Worm (Caenorhabditis elegans) whole organism, L1 larva: Measurements from ENCODE around the gene daf-38.
A peak's percentile ranks its signal among the peaks of the same experiment; 100 is the strongest.

Experiments
- alr-1 ChIP-seq: fragments of 200-800 bp; sonication (Bioruptor generic); optimal IDR thresholded peaks from 2 replicates; lab custom pipeline; 2018; ENCODE audit warnings: borderline replicate concordance, mild to moderate bottlenecking, missing genetic modification characterization, missing compliant biosample characterization
- ceh-8 ChIP-seq: fragments of 200-800 bp; sonication (Bioruptor generic); optimal IDR thresholded peaks from 2 replicates; lab custom pipeline; 2018; ENCODE audit warnings: mild to moderate bottlenecking, missing genetic modification characterization, moderate library complexity, missing compliant biosample characterization
- ceh-88 ChIP-seq: fragments of 200-800 bp; sonication (Bioruptor generic); IDR thresholded peaks from 2 replicates; pipeline ENCODE4 v1.3.6; 2022; ENCODE audit warnings: missing genetic modification characterization, missing compliant biosample characterization
- ces-1 ChIP-seq: fragments of 150-350 bp; optimal IDR thresholded peaks from 2 replicates; lab custom pipeline; 2014; ENCODE audit warnings: missing biosample characterization, missing genetic modification reagents, missing genetic modification characterization
- efl-1 ChIP-seq, 4 experiments: fragments of 150-350 bp; optimal IDR thresholded peaks in 3 of 4; peaks in 1 of 4; 1 replicate in 1 of 4; 2 replicates in 3 of 4; lab custom pipeline; 2014; ENCODE audit warnings: missing biosample characterization in 2 of 4, missing genetic modification characterization in 2 of 4, missing genetic modification reagents in 2 of 4
- elt-2 ChIP-seq: sonication (generic microtip); optimal IDR thresholded peaks from 2 replicates; lab custom pipeline; 2016; ENCODE audit warnings: missing genetic modification characterization, mild to moderate bottlenecking, inconsistent platforms, missing compliant biosample characterization, missing genetic modification reagents
- ets-5 ChIP-seq: fragments of 200-800 bp; sonication (Bioruptor generic); IDR thresholded peaks from 2 replicates; pipeline ENCODE4 v1.3.6; 2022; ENCODE audit warnings: missing genetic modification characterization, missing compliant biosample characterization
- fkh-8 ChIP-seq: sonication (generic microtip); optimal IDR thresholded peaks from 2 replicates; lab custom pipeline; 2016; ENCODE audit warnings: mild to moderate bottlenecking, missing genetic modification characterization, missing compliant biosample characterization
- fos-1 ChIP-seq: fragments of 150-350 bp; optimal IDR thresholded peaks from 2 replicates; lab custom pipeline; 2014; ENCODE audit warnings: missing biosample characterization, missing genetic modification characterization
- grh-1 ChIP-seq: fragments of 200-800 bp; sonication (Bioruptor generic); IDR thresholded peaks from 2 replicates; pipeline ENCODE4 v1.3.6; 2022; ENCODE audit warnings: missing genetic modification reagents, missing genetic modification characterization, missing compliant biosample characterization
- isw-1 ChIP-seq: fragments of 200-800 bp; sonication (Bioruptor generic); IDR thresholded peaks from 2 replicates; pipeline ENCODE4 v1.3.6; 2022; ENCODE audit warnings: missing genetic modification characterization, missing compliant biosample characterization
- lin-15B ChIP-seq: fragments of 150-350 bp; sonication (generic microtip); optimal IDR thresholded peaks from 3 replicates; lab custom pipeline; 2014; ENCODE audit warnings: missing biosample characterization, missing genetic modification characterization
- lsy-2 ChIP-seq, 2 experiments: fragments of 150-350 bp; optimal IDR thresholded peaks; 2 replicates each; lab custom pipeline; 2014; ENCODE audit warnings: missing biosample characterization in 2 of 2, missing genetic modification characterization in 2 of 2
- mdl-1 ChIP-seq, 2 experiments: fragments of 150-350 bp; optimal IDR thresholded peaks; 2 replicates each; lab custom pipeline; 2014 to 2017; ENCODE audit warnings: missing biosample characterization in 2 of 2, missing genetic modification characterization in 2 of 2, inconsistent platforms in 1 of 2
- mep-1 ChIP-seq: fragments of 150-350 bp; optimal IDR thresholded peaks from 2 replicates; lab custom pipeline; 2014; ENCODE audit warnings: missing biosample characterization, missing genetic modification characterization
- nhr-85 ChIP-seq: sonication (generic microtip); peaks from one replicate; lab custom pipeline; 2016; ENCODE audit warnings: missing genetic modification characterization, inconsistent platforms, missing compliant biosample characterization
- nhr-90 ChIP-seq: sonication (generic microtip); optimal IDR thresholded peaks from 2 replicates; lab custom pipeline; 2016; ENCODE audit warnings: mild to moderate bottlenecking, missing genetic modification characterization, missing compliant biosample characterization; ENCODE audit not compliant: poor library complexity
- pax-3 ChIP-seq: fragments of 200-800 bp; sonication (Bioruptor generic); optimal IDR thresholded peaks from 2 replicates; lab custom pipeline; 2018; ENCODE audit warnings: mild to moderate bottlenecking, missing genetic modification characterization, moderate library complexity, missing compliant biosample characterization
- skn-1 ChIP-seq: fragments of 150-350 bp; optimal IDR thresholded peaks from 2 replicates; lab custom pipeline; 2014; ENCODE audit warnings: missing biosample characterization, missing genetic modification characterization
- snpc-4 ChIP-seq: fragments of 150-350 bp; optimal IDR thresholded peaks from 2 replicates; lab custom pipeline; 2014; ENCODE audit warnings: missing biosample characterization, missing genetic modification characterization
- snu-23 ChIP-seq: sonication (generic microtip); optimal IDR thresholded peaks from 2 replicates; lab custom pipeline; 2016; ENCODE audit warnings: missing genetic modification characterization, missing compliant biosample characterization
- sox-4 ChIP-seq: sonication (generic microtip); optimal IDR thresholded peaks from 2 replicates; lab custom pipeline; 2016; ENCODE audit warnings: missing genetic modification characterization, missing compliant biosample characterization
- sup-37 ChIP-seq: fragments of 200-800 bp; sonication (Bioruptor generic); optimal IDR thresholded peaks from 2 replicates; lab custom pipeline; 2018; ENCODE audit warnings: mild to moderate bottlenecking, missing genetic modification characterization, missing compliant biosample characterization
- swsn-7 ChIP-seq: sonication (generic microtip); optimal IDR thresholded peaks from 2 replicates; lab custom pipeline; 2016; ENCODE audit warnings: missing genetic modification characterization, missing compliant biosample characterization
- tbx-2 ChIP-seq: sonication (generic microtip); optimal IDR thresholded peaks from 2 replicates; lab custom pipeline; 2016; ENCODE audit warnings: missing genetic modification characterization, missing compliant biosample characterization
- tlp-1 ChIP-seq: fragments of 150-350 bp; optimal IDR thresholded peaks from 2 replicates; lab custom pipeline; 2014; ENCODE audit warnings: missing biosample characterization, missing genetic modification characterization
- unc-30 ChIP-seq: sonication (generic microtip); optimal IDR thresholded peaks from 2 replicates; lab custom pipeline; 2017; ENCODE audit warnings: missing biosample characterization, missing genetic modification characterization
- vab-15 ChIP-seq: sonication (generic microtip); optimal IDR thresholded peaks from 2 replicates; lab custom pipeline; 2017; ENCODE audit warnings: missing genotype, mild to moderate bottlenecking, missing genetic modification characterization, missing compliant biosample characterization
- zip-4 ChIP-seq: fragments of 200-800 bp; sonication (Bioruptor generic); optimal IDR thresholded peaks from 2 replicates; lab custom pipeline; 2018; ENCODE audit warnings: mild to moderate bottlenecking, missing genetic modification characterization, moderate library complexity, missing compliant biosample characterization
- ztf-11 ChIP-seq, 2 experiments: sonication (generic microtip); optimal IDR thresholded peaks; 2 replicates each; lab custom pipeline; 2016 to 2017; ENCODE audit warnings: missing genetic modification characterization in 2 of 2, missing biosample characterization in 1 of 2, missing compliant biosample characterization in 1 of 2

daf-38 gene

DNA sequence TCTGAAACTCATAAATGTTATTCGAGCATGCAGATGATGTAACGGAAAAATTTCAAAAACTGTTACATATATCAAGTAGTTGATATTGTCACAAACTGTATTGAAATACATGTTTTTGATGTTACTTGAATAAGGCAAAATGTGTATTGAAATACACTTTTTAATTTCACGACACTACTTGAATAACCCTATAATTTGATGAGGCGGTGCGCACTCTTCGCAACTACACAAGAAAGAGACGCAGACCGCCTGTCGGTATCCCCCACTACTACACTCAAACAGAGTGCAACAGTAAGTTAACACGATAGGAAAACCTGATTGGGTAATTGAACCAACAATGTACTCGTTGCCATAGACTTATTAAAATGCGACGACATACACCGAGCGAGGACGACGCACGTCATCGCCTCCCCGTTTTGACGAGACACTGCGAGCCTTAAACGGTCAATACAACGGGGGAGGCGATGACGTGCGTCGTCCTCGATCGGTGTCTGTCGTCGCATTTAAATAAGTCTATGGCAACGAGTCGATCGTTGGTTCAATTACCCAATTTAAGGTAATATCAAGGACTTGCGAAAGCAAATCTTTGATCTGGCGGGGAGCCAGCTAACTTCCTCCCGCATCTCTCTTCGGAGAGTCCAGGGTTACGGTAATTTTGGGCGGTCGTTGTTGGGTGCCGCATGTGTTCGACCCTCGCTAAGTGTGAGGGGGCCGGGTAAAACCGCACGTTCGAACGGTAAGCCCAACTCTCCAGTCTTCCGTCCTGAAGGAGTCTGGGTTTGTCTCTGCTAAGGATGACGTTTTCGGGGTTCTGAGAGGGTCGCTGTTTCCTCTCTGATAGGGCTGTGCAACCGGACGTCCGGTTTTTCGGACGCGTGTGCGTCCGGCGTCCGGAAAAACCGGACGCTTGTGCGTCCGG is 33.3 kb downstream of the daf-38 start:
- TF ChIP-seq nhr-85 (tag; lab: Kevin White, UChicago) (peak; percentile 59), snpc-4 (tag; lab: Kevin White, UChicago) (peak; percentile 93), grh-1 (GFP tag; lab: Robert Waterston, UW) (peak; percentile 49; the same call in 1 of the 2 replicates), swsn-7 (tag; lab: Kevin White, UChicago) (peak; percentile 13), efl-1 (optimal IDR thresholded peaks at IDR 0.05; lab: Kevin White, UChicago) (no peak), efl-1 (GFP tag; optimal IDR thresholded peaks at IDR 0.05 in 1 of 2; lab: Kevin White, UChicago) (peak in 1 of 2 experiments; percentile 85), mdl-1 (tag; optimal IDR thresholded peaks at IDR 0.05; lab: Kevin White, UChicago) (no peak)

DNA sequence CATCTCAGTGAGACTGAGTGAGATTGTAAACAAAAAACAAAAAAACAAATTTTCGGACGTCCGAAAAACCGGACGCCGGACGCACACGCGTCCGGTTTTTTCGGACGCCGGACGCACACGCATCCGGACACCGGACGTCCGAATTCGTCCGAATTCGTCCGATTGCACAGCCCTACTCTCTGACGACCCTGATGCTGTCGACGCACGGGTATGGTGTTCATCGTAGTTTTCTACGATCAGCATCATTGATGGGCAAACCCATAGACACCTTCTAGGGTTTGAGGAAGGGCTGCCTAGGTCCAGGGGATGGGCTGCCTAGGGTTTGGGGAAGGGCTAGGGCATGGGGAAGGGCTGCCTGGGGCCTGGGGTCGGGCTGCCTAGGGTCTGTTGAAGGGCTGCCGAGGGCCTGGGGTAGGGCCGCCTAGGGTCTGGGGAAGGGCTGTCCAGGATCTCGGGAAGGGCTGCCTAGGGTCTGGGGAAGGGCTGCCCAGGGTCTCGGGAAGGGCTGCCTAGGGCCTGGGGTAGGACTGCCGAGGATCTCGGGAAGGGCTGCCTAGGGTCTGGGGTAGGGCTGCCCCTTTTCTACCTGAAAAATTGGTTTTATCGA is 34.1 kb downstream of the daf-38 start:
- TF ChIP-seq ceh-8 (GFP tag; lab: Kevin White, UChicago) (peak; percentile 65), ces-1 (GFP tag; lab: Kevin White, UChicago) (no peak)

DNA sequence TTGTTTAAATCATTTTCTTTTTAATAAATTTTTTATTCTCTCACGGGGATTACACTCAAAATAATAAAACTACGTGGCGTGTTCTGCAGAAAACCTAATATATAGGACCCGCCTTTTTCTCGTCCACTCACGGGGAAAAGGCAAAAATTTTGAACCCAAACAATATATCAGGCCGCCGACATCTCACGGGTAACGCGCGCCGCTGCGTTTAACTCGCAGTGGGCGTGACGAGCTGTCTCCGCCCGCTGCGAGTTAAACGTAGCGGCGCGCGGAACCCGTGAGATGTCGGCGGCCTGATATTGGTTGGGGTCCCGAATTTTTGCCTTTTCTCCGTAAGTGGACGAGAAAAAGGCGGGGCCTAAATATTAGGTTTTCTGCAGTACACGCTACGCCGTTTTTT is 41.6 kb downstream of the daf-38 start:
- TF ChIP-seq mep-1 (tag; lab: Kevin White, UChicago) = no peak
- TF ChIP-seq tlp-1 (tag; lab: Kevin White, UChicago) = no peak
- TF ChIP-seq grh-1 (GFP tag; lab: Robert Waterston, UW) = no peak
- TF ChIP-seq sup-37 (GFP tag; lab: Kevin White, UChicago) = no peak
- no peak for TF ChIP-seq nhr-90
- TF ChIP-seq zip-4 (GFP tag; lab: Kevin White, UChicago) = no peak
- no peak for TF ChIP-seq fos-1 (tag; lab: Kevin White, UChicago)
- no peak for TF ChIP-seq isw-1
- no peak for TF ChIP-seq elt-2 (tag; lab: Kevin White, UChicago)
- no peak for TF ChIP-seq lin-15B (tag; lab: Kevin White, UChicago)
- no peak for TF ChIP-seq ets-5 (GFP tag; lab: Robert Waterston, UW)
- TF ChIP-seq ztf-11 (tag; optimal IDR thresholded peaks at IDR 0.05; lab: Kevin White, UChicago) = no peak
- no peak for TF ChIP-seq lsy-2 (tag; optimal IDR thresholded peaks at IDR 0.05; lab: Kevin White, UChicago)
- no peak for TF ChIP-seq skn-1
- no peak for TF ChIP-seq tbx-2
- no peak for TF ChIP-seq unc-30 (tag; lab: Kevin White, UChicago)
- no peak for TF ChIP-seq vab-15 (tag; lab: Kevin White, UChicago)
- TF ChIP-seq alr-1 (tag; lab: Kevin White, UChicago) = no peak
- no peak for TF ChIP-seq sox-4

DNA sequence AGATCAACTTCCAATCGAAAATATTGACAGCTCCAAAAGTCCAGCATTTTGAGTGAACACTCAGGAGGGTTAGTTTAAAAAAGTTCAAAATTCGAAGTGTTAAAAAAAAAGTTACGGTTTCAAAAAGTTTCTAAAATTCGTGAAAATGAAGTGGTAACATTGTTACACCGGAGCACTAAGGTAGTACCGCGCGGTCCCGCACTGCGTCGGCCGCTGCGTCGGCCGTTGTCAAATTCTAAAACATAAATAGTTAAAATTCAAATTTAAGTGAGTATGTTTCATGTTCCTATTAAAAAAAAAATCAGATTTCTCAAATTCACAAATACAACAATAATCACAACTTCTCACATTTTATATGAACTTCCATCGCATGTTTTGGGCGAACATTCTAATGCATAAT is 48.4 kb downstream of the daf-38 start:
- no peak for TF ChIP-seq snpc-4 (tag; lab: Kevin White, UChicago)
- no peak for TF ChIP-seq pax-3 (tag; lab: Kevin White, UChicago)
- TF ChIP-seq ceh-88 (GFP tag; lab: Robert Waterston, UW) = no peak

DNA sequence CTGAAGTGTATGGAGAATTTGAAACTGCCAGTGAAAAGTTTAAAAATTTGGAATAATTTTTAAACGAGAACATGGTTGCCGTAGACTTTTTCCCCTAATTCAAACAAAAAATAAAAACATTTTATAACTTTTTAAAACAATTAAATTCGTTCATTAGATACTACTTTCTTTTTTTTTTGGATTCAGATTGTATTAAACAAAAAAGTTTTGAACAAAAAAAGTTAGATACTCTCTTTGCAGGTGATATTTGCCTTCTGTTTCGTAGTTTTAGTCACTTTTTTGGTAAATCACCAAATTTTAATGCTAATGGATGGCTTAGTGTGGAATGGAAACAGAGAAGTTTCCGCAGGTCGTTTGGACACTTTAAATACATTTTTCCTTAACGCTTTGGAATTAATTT is 50.5 kb downstream of the daf-38 start, which contains the start of gene Y105C5B.1:
Y105C5B.1 (plus strand) TSS at position 301 of the 400 bp plus-strand sequence.
- TF ChIP-seq lsy-2 (tag; optimal IDR thresholded peaks at IDR 0.05; lab: Kevin White, UChicago) = no peak
- no peak for TF ChIP-seq ceh-8 (GFP tag; lab: Kevin White, UChicago)
- TF ChIP-seq snpc-4 (tag; lab: Kevin White, UChicago) = no peak
- no peak for TF ChIP-seq pax-3 (tag; lab: Kevin White, UChicago)
- no peak for TF ChIP-seq ceh-88 (GFP tag; lab: Robert Waterston, UW)
- TF ChIP-seq snu-23 (GFP tag; lab: Kevin White, UChicago) = no peak
- TF ChIP-seq tbx-2 = no peak
- TF ChIP-seq elt-2 (tag; lab: Kevin White, UChicago) = no peak
- TF ChIP-seq fkh-8 (tag; lab: Kevin White, UChicago) = no peak
